Fruit fly (Drosophila melanogaster): ENCODE data around the gene Fnta.

dm6 chr2L:4793780-4794523 lies 36.5 kb downstream of the Fnta start, which contains the start of gene fipi:
- TF ChIP-seq Myc (optimal IDR thresholded peaks at IDR 0.05) (no peak), Sin3A (optimal IDR thresholded peaks at IDR 0.05) (no peak), psq (optimal IDR thresholded peaks at IDR 0.05) (no peak), h (optimal IDR thresholded peaks at IDR 0.05) (no peak), insv (optimal IDR thresholded peaks at IDR 0.05) (no peak), ttk (optimal IDR thresholded peaks at IDR 0.05) (no peak)

Data from Kc167 (cell line).